Worm (Caenorhabditis elegans): ENCODE results near the gene F46H5.2.

F46H5.2 gene

DNA sequence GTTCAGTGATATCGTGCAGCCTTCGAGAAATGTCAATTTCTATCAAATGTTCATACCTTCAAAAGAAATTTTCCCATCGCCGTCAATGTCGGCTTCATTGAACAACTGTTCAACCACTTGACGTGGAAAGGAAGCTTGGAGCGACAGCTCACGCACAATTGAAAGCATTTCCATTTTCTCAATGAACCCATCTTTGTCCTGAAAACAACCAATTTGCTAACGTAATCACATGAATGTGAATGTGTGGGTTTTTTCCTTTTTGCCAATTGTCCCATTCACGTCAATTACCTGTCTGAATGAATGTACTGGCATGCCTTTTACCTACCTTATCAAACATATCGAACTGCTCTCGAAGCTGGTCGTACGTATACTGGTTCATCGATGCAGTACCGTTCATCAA is 30.9 kb downstream of the F46H5.2 start (continued):
- TF ChIP-seq bed-1 (GFP tag; IDR thresholded peaks at IDR 0.05) (no peak), ztf-28 (GFP tag; IDR thresholded peaks at IDR 0.05) (no peak), sdz-38 (tag; optimal IDR thresholded peaks at IDR 0.05) (no peak), madf-8 (GFP tag; conservative IDR thresholded peaks at IDR 0.05) (no peak), lin-40 (tag; optimal IDR thresholded peaks at IDR 0.05) (no peak), mes-4 (tag; optimal IDR thresholded peaks at IDR 0.05) (no peak), F39B2.1 (GFP tag; IDR thresholded peaks at IDR 0.05) (no peak), ZK185.1 (tag; optimal IDR thresholded peaks at IDR 0.05; ENCODE audit: poor library complexity, severe bottlenecking) (no peak), Y95B8A.8 (GFP tag; IDR thresholded peaks at IDR 0.05) (no peak), rcor-1 (GFP tag; IDR thresholded peaks at IDR 0.05) (no peak), sptf-2 (GFP tag; optimal IDR thresholded peaks at IDR 0.05) (no peak), ztf-25 (GFP tag; IDR thresholded peaks at IDR 0.05) (no peak), aptf-2 (GFP tag; conservative IDR thresholded peaks at IDR 0.05) (no peak), ceh-40 (GFP tag; IDR thresholded peaks at IDR 0.05) (no peak), snpc-4 (GFP tag; optimal IDR thresholded peaks at IDR 0.05) (no peak), snpc-4 (tag; optimal IDR thresholded peaks at IDR 0.05) (no peak), nfya-2 (GFP tag; IDR thresholded peaks at IDR 0.05) (no peak), F49E8.2 (tag; optimal IDR thresholded peaks at IDR 0.05; ENCODE audit: insufficient read depth) (no peak), gei-17 (GFP tag; optimal IDR thresholded peaks at IDR 0.05) (no peak), ztf-22 (GFP tag; optimal IDR thresholded peaks at IDR 0.05) (peak; percentile 53), madf-6 (GFP tag; IDR thresholded peaks at IDR 0.05) (no peak), Y56A3A.18 (GFP tag; IDR thresholded peaks at IDR 0.05) (no peak), fkh-3 (tag; optimal IDR thresholded peaks at IDR 0.05) (no peak), hmg-20 (GFP tag; IDR thresholded peaks at IDR 0.05) (no peak), F57C9.4 (tag; optimal IDR thresholded peaks at IDR 0.05) (no peak), sea-2 (GFP tag; IDR thresholded peaks at IDR 0.05) (no peak), hlh-12 (tag; optimal IDR thresholded peaks at IDR 0.05) (no peak), akir-1 (GFP tag; optimal IDR thresholded peaks at IDR 0.05) (no peak), hrde-1 (tag; optimal IDR thresholded peaks at IDR 0.05; ENCODE audit: borderline replicate concordance) (no peak), Y53F4B.3 (GFP tag; IDR thresholded peaks at IDR 0.05) (no peak), lin-26 (GFP tag; IDR thresholded peaks at IDR 0.05) (no peak), lin-54 (GFP tag; optimal IDR thresholded peaks at IDR 0.05) (no peak), F57A8.1 (GFP tag; optimal IDR thresholded peaks at IDR 0.05) (no peak), hlh-26 (GFP tag; conservative IDR thresholded peaks at IDR 0.05) (no peak), F23B12.7 (tag; optimal IDR thresholded peaks at IDR 0.05; ENCODE audit: insufficient read depth) (no peak), tbx-9 (tag; optimal IDR thresholded peaks at IDR 0.05; ENCODE audit: borderline replicate concordance) (no peak), cebp-2 (GFP tag; IDR thresholded peaks at IDR 0.05) (no peak), nfyb-1 (GFP tag; IDR thresholded peaks at IDR 0.05) (no peak), ceh-27 (GFP tag; optimal IDR thresholded peaks at IDR 0.05) (no peak), mcd-1 (GFP tag; IDR thresholded peaks at IDR 0.05) (no peak), F10E7.11 (tag; optimal IDR thresholded peaks at IDR 0.05) (no peak), ztf-18 (tag; optimal IDR thresholded peaks at IDR 0.05) (no peak), Y53G8AR.9 (GFP tag; conservative IDR thresholded peaks at IDR 0.05) (no peak), dox-1 (GFP tag; IDR thresholded peaks at IDR 0.05) (peak; percentile 60), lsy-27 (tag; optimal IDR thresholded peaks at IDR 0.05; ENCODE audit: borderline replicate concordance, insufficient read depth) (no peak), ceh-58 (GFP tag; IDR thresholded peaks at IDR 0.05) (no peak), cebp-1 (GFP tag; IDR thresholded peaks at IDR 0.05) (no peak), cebp-1 (tag; optimal IDR thresholded peaks at IDR 0.05) (peak; percentile 39)

Data from whole organism, young adult.